Fruit fly (Drosophila melanogaster) whole organism, wandering third instar larva: ENCODE data around the gene CG16717.

Source experiments
- Abd-B ChIP-seq: fragments of >200 bp; optimal IDR thresholded peaks from 2 replicates; lab custom pipeline; 2017; ENCODE audit warnings: missing biosample characterization, missing genetic modification characterization
- CG32264 ChIP-seq: fragments of 200-800 bp; sonication (Bioruptor generic); optimal IDR thresholded peaks from 2 replicates; lab custom pipeline; 2016; ENCODE audit warnings: missing biosample characterization, missing genetic modification characterization
- CG9705 ChIP-seq: fragments of 200-800 bp; sonication (Bioruptor generic); optimal IDR thresholded peaks from 2 replicates; lab custom pipeline; 2018; ENCODE audit warnings: missing biosample characterization, mild to moderate bottlenecking, missing genetic modification characterization
- CrebA ChIP-seq: fragments of 200-800 bp; sonication (Bioruptor generic); optimal IDR thresholded peaks from 2 replicates; lab custom pipeline; 2016; ENCODE audit warnings: missing biosample characterization, mild to moderate bottlenecking, missing genetic modification characterization, borderline replicate concordance
- Dfd ChIP-seq: fragments of >200 bp; optimal IDR thresholded peaks from 2 replicates; lab custom pipeline; 2017; ENCODE audit warnings: missing biosample characterization, missing genetic modification characterization
- Dif ChIP-seq: fragments of 200-275, 200-300 bp; sonication (Bioruptor generic); optimal IDR thresholded peaks from 2 replicates; lab custom pipeline; 2018; ENCODE audit warnings: missing biosample characterization, missing genetic modification characterization; ENCODE audit not compliant: partially characterized antibody
- GATAd ChIP-seq: sonication (Bioruptor generic); optimal IDR thresholded peaks from 2 replicates; lab custom pipeline; 2016; ENCODE audit warnings: missing biosample characterization, missing genetic modification characterization
- HLH106 ChIP-seq: fragments of 200-800 bp; optimal IDR thresholded peaks from 3 replicates; lab custom pipeline; 2019; ENCODE audit warnings: missing biosample characterization, mild to moderate bottlenecking, missing genetic modification characterization, moderate library complexity
- Hnf4 ChIP-seq: fragments of 200-800 bp; sonication (Bioruptor generic); optimal IDR thresholded peaks from 2 replicates; lab custom pipeline; 2016; ENCODE audit warnings: missing biosample characterization, mild to moderate bottlenecking, missing genetic modification characterization
- Hr78 ChIP-seq: fragments of >200 bp; optimal IDR thresholded peaks from 2 replicates; lab custom pipeline; 2017; ENCODE audit warnings: missing biosample characterization, missing genetic modification characterization
- Hr83 ChIP-seq: fragments of 200-300 bp; sonication (Bioruptor generic); optimal IDR thresholded peaks from 2 replicates; lab custom pipeline; 2016; ENCODE audit warnings: missing biosample characterization, mild to moderate bottlenecking, missing genetic modification characterization, moderate library complexity; ENCODE audit not compliant: poor library complexity, severe bottlenecking
- Jra ChIP-seq: sonication (Bioruptor generic); optimal IDR thresholded peaks from 2 replicates; lab custom pipeline; 2016; ENCODE audit warnings: missing biosample characterization, missing genetic modification characterization
- Mio ChIP-seq: sonication (Bioruptor generic); optimal IDR thresholded peaks from 2 replicates; lab custom pipeline; 2016; ENCODE audit warnings: missing biosample characterization, missing genetic modification characterization
- Myc ChIP-seq: fragments of >200 bp; optimal IDR thresholded peaks from 2 replicates; lab custom pipeline; 2017
- N ChIP-seq: fragments of >200 bp; optimal IDR thresholded peaks from 2 replicates; lab custom pipeline; 2018; ENCODE audit warnings: missing biosample characterization, missing external identifiers, missing genetic modification characterization
- OdsH ChIP-seq: fragments of 200-800 bp; sonication (Bioruptor generic); optimal IDR thresholded peaks from 2 replicates; lab custom pipeline; 2016; ENCODE audit warnings: missing biosample characterization, mild to moderate bottlenecking, missing genetic modification characterization
- Rel ChIP-seq, 2 experiments: fragments of 200-800 bp; sonication (Bioruptor generic) in 1 of 2; optimal IDR thresholded peaks; 2 replicates in 1 of 2; 3 replicates in 1 of 2; lab custom pipeline; 2016 to 2019; ENCODE audit warnings: mild to moderate bottlenecking in 2 of 2, missing biosample characterization in 2 of 2, missing genetic modification characterization in 2 of 2, moderate library complexity in 1 of 2
- Sp1 ChIP-seq: fragments of 200-800 bp; sonication (Bioruptor generic); optimal IDR thresholded peaks from 3 replicates; lab custom pipeline; 2019; ENCODE audit warnings: missing biosample characterization, mild to moderate bottlenecking, missing genetic modification characterization, moderate library complexity
- Vsx2 ChIP-seq: fragments of 200-300, 225-300 bp; sonication (Bioruptor generic); optimal IDR thresholded peaks from 2 replicates; lab custom pipeline; 2018; ENCODE audit warnings: missing biosample characterization, missing genetic modification characterization; ENCODE audit not compliant: partially characterized antibody
- br ChIP-seq: fragments of 200-800 bp; sonication (Bioruptor generic); optimal IDR thresholded peaks from 2 replicates; lab custom pipeline; 2016; ENCODE audit warnings: missing biosample characterization, missing genetic modification characterization
- brk ChIP-seq: fragments of 200-800 bp; sonication (Bioruptor generic); optimal IDR thresholded peaks from 2 replicates; lab custom pipeline; 2016; ENCODE audit warnings: missing biosample characterization, mild to moderate bottlenecking, missing genetic modification characterization
- dl ChIP-seq, 2 experiments: fragments of 175-275, 200-275 bp in 1 of 2; fragments of 200-275 bp in 1 of 2; sonication (Bioruptor generic); optimal IDR thresholded peaks; lab custom pipeline; 2018; ENCODE audit warnings: mild to moderate bottlenecking in 2 of 2, missing biosample characterization in 2 of 2, missing genetic modification characterization in 2 of 2, moderate library complexity in 2 of 2; ENCODE audit not compliant: partially characterized antibody in 2 of 2, insufficient read depth in 1 of 2
- dmrt93B ChIP-seq: fragments of 200-800 bp; sonication (Bioruptor generic); optimal IDR thresholded peaks from 2 replicates; lab custom pipeline; 2018; ENCODE audit warnings: missing biosample characterization, mild to moderate bottlenecking, missing genetic modification characterization
- dsf ChIP-seq: sonication (Bioruptor generic); optimal IDR thresholded peaks from 2 replicates; lab custom pipeline; 2016; ENCODE audit warnings: missing biosample characterization, missing genetic modification characterization, borderline replicate concordance
- ey ChIP-seq: fragments of 200-800 bp; sonication (Bioruptor generic); optimal IDR thresholded peaks from 2 replicates; lab custom pipeline; 2016; ENCODE audit warnings: missing biosample characterization, missing genetic modification characterization
- foxo ChIP-seq, 2 experiments: fragments of 200-800 bp; sonication (Bioruptor generic); optimal IDR thresholded peaks; 2 replicates in 1 of 2; 3 replicates in 1 of 2; lab custom pipeline; 2016 to 2017; ENCODE audit warnings: missing biosample characterization in 2 of 2, missing genetic modification characterization in 2 of 2
- fru ChIP-seq: fragments of 200-800 bp; sonication (Bioruptor generic); optimal IDR thresholded peaks from 3 replicates; lab custom pipeline; 2016; ENCODE audit warnings: missing biosample characterization, mild to moderate bottlenecking, missing genetic modification characterization
- h ChIP-seq: fragments of 200-800 bp; sonication (Bioruptor generic); optimal IDR thresholded peaks from 3 replicates; lab custom pipeline; 2016; ENCODE audit warnings: missing biosample characterization, mild to moderate bottlenecking, missing genetic modification characterization
- jim ChIP-seq: fragments of 175-275, 200-325 bp; sonication (Bioruptor generic); optimal IDR thresholded peaks from 2 replicates; lab custom pipeline; 2016; ENCODE audit warnings: missing biosample characterization, mild to moderate bottlenecking, missing genetic modification characterization
- lola ChIP-seq: fragments of >200 bp; optimal IDR thresholded peaks from 2 replicates; lab custom pipeline; 2017; ENCODE audit warnings: missing biosample characterization, missing genetic modification characterization
- pan ChIP-seq: fragments of >200 bp; optimal IDR thresholded peaks from 2 replicates; lab custom pipeline; 2017
- psq ChIP-seq: fragments of 200-800 bp; sonication (Bioruptor generic); optimal IDR thresholded peaks from 3 replicates; lab custom pipeline; 2017; ENCODE audit warnings: missing biosample characterization, mild to moderate bottlenecking, missing genetic modification characterization, moderate library complexity
- rgr ChIP-seq: fragments of 200-800 bp; sonication (Bioruptor generic); optimal IDR thresholded peaks from 3 replicates; lab custom pipeline; 2016; ENCODE audit warnings: missing biosample characterization, mild to moderate bottlenecking, missing genetic modification characterization
- sage ChIP-seq: fragments of 200-800 bp; sonication (Bioruptor generic); optimal IDR thresholded peaks from 2 replicates; lab custom pipeline; 2016; ENCODE audit warnings: missing biosample characterization, mild to moderate bottlenecking, missing genetic modification characterization
- sv ChIP-seq: fragments of 200-800 bp; sonication (Bioruptor generic); optimal IDR thresholded peaks from 3 replicates; lab custom pipeline; 2016; ENCODE audit warnings: missing biosample characterization, missing genetic modification characterization
- tai ChIP-seq: sonication (Bioruptor generic); optimal IDR thresholded peaks from 2 replicates; lab custom pipeline; 2016; ENCODE audit warnings: missing biosample characterization, missing genetic modification characterization
- usp ChIP-seq: fragments of >200 bp; optimal IDR thresholded peaks from 2 replicates; lab custom pipeline; 2017; ENCODE audit warnings: missing biosample characterization, missing genetic modification characterization
- woc ChIP-seq: sonication (Bioruptor generic); optimal IDR thresholded peaks from 2 replicates; lab custom pipeline; 2016; ENCODE audit warnings: missing biosample characterization, mild to moderate bottlenecking, missing genetic modification characterization

The CG16717 gene

DNA sequence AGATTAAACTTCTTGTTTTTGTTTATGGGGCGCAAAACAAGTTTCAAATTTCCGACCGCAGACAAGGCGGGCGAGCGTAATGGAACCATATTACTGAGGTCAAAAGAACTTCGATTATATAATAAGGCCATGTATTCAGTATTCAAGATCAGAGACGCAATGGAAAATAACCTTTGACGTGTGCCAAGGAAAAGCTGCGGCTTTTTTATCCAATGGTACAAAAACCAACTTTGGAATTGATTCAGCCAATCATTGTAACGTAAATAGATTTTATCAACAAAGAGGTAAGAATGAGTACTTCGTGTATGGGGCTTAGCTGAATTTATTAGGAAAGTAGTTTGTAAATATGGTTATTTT, 18.5 kb downstream of the CG16717 start:
- TF ChIP-seq Dif (no peak), OdsH (GFP tag; lab: Kevin White, UChicago) (no peak), sage (GFP tag; lab: Kevin White, UChicago) (no peak), Sp1 (no peak), rgr (GFP tag; lab: Kevin White, UChicago) (no peak), Rel (GFP tag; optimal IDR thresholded peaks at IDR 0.05; lab: Kevin White, UChicago) (no peak), Rel (tag; optimal IDR thresholded peaks at IDR 0.05; lab: Kevin White, UChicago) (no peak), woc (GFP tag; lab: Kevin White, UChicago) (no peak), Mio (GFP tag; lab: Kevin White, UChicago) (no peak), dmrt93B (GFP tag; lab: Kevin White, UChicago) (no peak), dsf (GFP tag; lab: Kevin White, UChicago) (no peak), Dfd (GFP tag; lab: Kevin White, UChicago) (no peak)
- TF ChIP-seq, all 38 proteins: peak for 0

DNA sequence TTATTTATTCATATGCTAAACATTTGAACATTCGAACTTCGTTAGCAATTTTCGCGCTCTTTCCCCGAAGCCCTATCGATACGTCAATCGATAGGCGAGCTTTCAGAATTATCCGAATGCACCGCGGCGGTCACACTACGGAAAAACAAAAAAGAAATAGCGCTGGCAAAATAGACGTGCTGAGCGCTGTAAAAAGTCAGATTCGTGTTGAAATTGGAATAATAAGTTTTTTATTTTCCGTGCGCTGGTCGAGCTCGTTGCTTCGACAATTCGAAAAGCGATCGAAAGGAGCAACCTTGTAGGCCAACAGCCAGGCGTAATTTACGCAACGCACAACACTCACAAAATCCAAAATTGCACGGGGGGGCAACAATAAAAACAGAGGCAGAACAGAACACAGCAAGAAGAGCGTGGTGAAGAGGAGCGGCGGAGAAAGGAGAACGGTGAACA, 19.2 kb downstream of the CG16717 start, which contains the start of gene Ubc4:
Gene Ubc4 (plus strand): TSS at position 144 of the 450 bp plus-strand sequence.
- peak; percentile 64 for TF ChIP-seq rgr (GFP tag; lab: Kevin White, UChicago)
- peak; percentile 45 for TF ChIP-seq Sp1
- peak; percentile 87 for TF ChIP-seq psq (GFP tag; lab: Kevin White, UChicago)
- no peak for TF ChIP-seq Vsx2 (GFP tag; lab: Kevin White, UChicago)
- no peak for TF ChIP-seq usp (GFP tag; lab: Kevin White, UChicago)
- TF ChIP-seq CG32264 (GFP tag; lab: Kevin White, UChicago), result no peak
- no peak for TF ChIP-seq sv (GFP tag; lab: Kevin White, UChicago)
- TF ChIP-seq brk (GFP tag; lab: Kevin White, UChicago), result no peak
- peak; percentile 13 for TF ChIP-seq ey (GFP tag; lab: Kevin White, UChicago)
- TF ChIP-seq Jra, result no peak
- TF ChIP-seq Hnf4 (GFP tag; lab: Kevin White, UChicago), result no peak
- no peak for TF ChIP-seq pan
- TF ChIP-seq tai (GFP tag; lab: Kevin White, UChicago), result no peak
- no peak for TF ChIP-seq Myc (lab: Kevin White, UChicago)
- no peak for TF ChIP-seq lola (GFP tag; lab: Kevin White, UChicago)
- no peak for TF ChIP-seq foxo (GFP tag; optimal IDR thresholded peaks at IDR 0.05; lab: Kevin White, UChicago)
- TF ChIP-seq Hr83 (GFP tag; lab: Kevin White, UChicago), result peak; percentile 7
- no peak for TF ChIP-seq CrebA (GFP tag; lab: Kevin White, UChicago)
- TF ChIP-seq HLH106 (tag; lab: Kevin White, UChicago), result peak; percentile 30
- TF ChIP-seq OdsH (GFP tag; lab: Kevin White, UChicago), result peak; percentile 14
- no peak for TF ChIP-seq N (GFP tag; lab: Kevin White, UChicago)
- TF ChIP-seq h (GFP tag; lab: Kevin White, UChicago), result peak; percentile 47
- TF ChIP-seq woc (GFP tag; lab: Kevin White, UChicago), result no peak
- TF ChIP-seq CG9705 (GFP tag; lab: Kevin White, UChicago), result no peak
- no peak for TF ChIP-seq dl (GFP tag; optimal IDR thresholded peaks at IDR 0.05; lab: Kevin White, UChicago; ENCODE audit: insufficient read depth in 1 of 2, partially characterized antibody in 2 of 2)
- TF ChIP-seq dmrt93B (GFP tag; lab: Kevin White, UChicago), result no peak
- peak; percentile 22 for TF ChIP-seq br (GFP tag; lab: Kevin White, UChicago)
- no peak for TF ChIP-seq Dif
- no peak for TF ChIP-seq GATAd (GFP tag; lab: Kevin White, UChicago)
- no peak for TF ChIP-seq jim (GFP tag; lab: Kevin White, UChicago)
- no peak for TF ChIP-seq Hr78
- TF ChIP-seq Mio (GFP tag; lab: Kevin White, UChicago), result no peak
- peak; percentile 30 for TF ChIP-seq fru (GFP tag; lab: Kevin White, UChicago)
- TF ChIP-seq Abd-B, result no peak
- TF ChIP-seq Dfd (GFP tag; lab: Kevin White, UChicago), result no peak
- no peak for TF ChIP-seq Rel (GFP tag; optimal IDR thresholded peaks at IDR 0.05; lab: Kevin White, UChicago)
- TF ChIP-seq Rel (tag; optimal IDR thresholded peaks at IDR 0.05; lab: Kevin White, UChicago), result peak; percentile 33
- no peak for TF ChIP-seq sage (GFP tag; lab: Kevin White, UChicago)
- no peak for TF ChIP-seq dsf (GFP tag; lab: Kevin White, UChicago)
- TF ChIP-seq, all 38 proteins: peak for 11
